Worm (Caenorhabditis elegans): ENCODE data around the gene Y39E4B.10.

Y39E4B.10 gene

ce11 chrIII:13152697-13153391, at the start of gene Y39E4B.10:
Gene Y39E4B.10 (minus strand): TSS chrIII:13152858.
- TF ChIP-seq F49E8.2 (tag; optimal IDR thresholded peaks at IDR 0.05; ENCODE audit: borderline replicate concordance), result no peak
- peak; percentile 17 for TF ChIP-seq dve-1 (tag; optimal IDR thresholded peaks at IDR 0.05; ENCODE audit: insufficient read depth)
- no peak for TF ChIP-seq daf-12 (tag; optimal IDR thresholded peaks at IDR 0.05)
- no peak for TF ChIP-seq hif-1 (tag; optimal IDR thresholded peaks at IDR 0.05)
- no peak for TF ChIP-seq ceh-32 (tag; optimal IDR thresholded peaks at IDR 0.05; ENCODE audit: poor library complexity)
- TF ChIP-seq aha-1 (tag), result no peak
- TF ChIP-seq T20F7.1 (GFP tag; optimal IDR thresholded peaks at IDR 0.05), result no peak
- no peak for TF ChIP-seq nhr-25 (tag; optimal IDR thresholded peaks at IDR 0.05; ENCODE audit: borderline replicate concordance, insufficient read depth)
- no peak for TF ChIP-seq egl-27 (tag; optimal IDR thresholded peaks at IDR 0.05)
- TF ChIP-seq Y5F2A.4 (GFP tag; optimal IDR thresholded peaks at IDR 0.05), result no peak
- TF ChIP-seq ztf-7 (tag; optimal IDR thresholded peaks at IDR 0.05), result no peak
- no peak for TF ChIP-seq nhr-11 (tag; optimal IDR thresholded peaks at IDR 0.05)
- no peak for TF ChIP-seq F44E2.7 (GFP tag; IDR thresholded peaks at IDR 0.05)
- TF ChIP-seq ctbp-1 (GFP tag; IDR thresholded peaks at IDR 0.05), result no peak
- TF ChIP-seq pqm-1 (tag; optimal IDR thresholded peaks at IDR 0.05), result no peak
- TF ChIP-seq ZK546.5 (tag; optimal IDR thresholded peaks at IDR 0.05), result no peak
- no peak for TF ChIP-seq tra-1 (GFP tag; IDR thresholded peaks at IDR 0.05)
- peak; percentile 94 for TF ChIP-seq lin-38 (GFP tag; IDR thresholded peaks at IDR 0.05)
- TF ChIP-seq hlh-30 (tag; optimal IDR thresholded peaks at IDR 0.05; ENCODE audit: insufficient read depth), result peak; percentile 29
- peak in 1 of 2 experiments; percentile 61 for TF ChIP-seq lsy-2 (tag; optimal IDR thresholded peaks at IDR 0.05)
- no peak for TF ChIP-seq ceh-44 (GFP tag; IDR thresholded peaks at IDR 0.05)
- no peak for TF ChIP-seq dmd-9 (GFP tag; IDR thresholded peaks at IDR 0.05)
- TF ChIP-seq pha-4 (GFP tag; IDR thresholded peaks at IDR 0.05), result no peak
- TF ChIP-seq pha-4 (tag; optimal IDR thresholded peaks at IDR 0.05), result no peak
- no peak for TF ChIP-seq arid-1 (GFP tag; conservative IDR thresholded peaks at IDR 0.05)
- TF ChIP-seq dpl-1 (GFP tag; optimal IDR thresholded peaks at IDR 0.05), result peak; percentile 55
- peak; percentile 56 for TF ChIP-seq mes-2 (tag; optimal IDR thresholded peaks at IDR 0.05; ENCODE audit: poor library complexity, severe bottlenecking)
- no peak for TF ChIP-seq nhr-102 (tag; optimal IDR thresholded peaks at IDR 0.05)
- no peak for TF ChIP-seq nhr-6 (tag; optimal IDR thresholded peaks at IDR 0.05)
- no peak for TF ChIP-seq F37D6.2 (tag; optimal IDR thresholded peaks at IDR 0.05)
- no peak for TF ChIP-seq ZK337.2 (GFP tag; IDR thresholded peaks at IDR 0.05)
- no peak for TF ChIP-seq Y105C5A.15 (GFP tag; IDR thresholded peaks at IDR 0.05)
- no peak for TF ChIP-seq sdz-12 (GFP tag; optimal IDR thresholded peaks at IDR 0.05)
- no peak for TF ChIP-seq zag-1 (tag; optimal IDR thresholded peaks at IDR 0.05)
- peak; percentile 16 for TF ChIP-seq nhr-28 (tag; optimal IDR thresholded peaks at IDR 0.05)
- no peak for TF ChIP-seq snpc-1.2 (GFP tag; IDR thresholded peaks at IDR 0.05)
- TF ChIP-seq nhr-237 (tag; optimal IDR thresholded peaks at IDR 0.05), result no peak
- no peak for TF ChIP-seq ztf-11 (tag; optimal IDR thresholded peaks at IDR 0.05)
- TF ChIP-seq zfp-3 (GFP tag; conservative IDR thresholded peaks at IDR 0.05), result no peak
- no peak for TF ChIP-seq daf-16 (GFP tag; optimal IDR thresholded peaks at IDR 0.05)
- TF ChIP-seq daf-16 (tag; optimal IDR thresholded peaks at IDR 0.05), result no peak
- no peak for TF ChIP-seq skn-1 (tag; optimal IDR thresholded peaks at IDR 0.05)
- TF ChIP-seq unc-62 (GFP tag; optimal IDR thresholded peaks at IDR 0.05 in 1 of 2), result peak in 1 of 2 experiments; percentile 72
- no peak for TF ChIP-seq unc-62 (tag; optimal IDR thresholded peaks at IDR 0.05)
- no peak for TF ChIP-seq fkh-10 (GFP tag; optimal IDR thresholded peaks at IDR 0.05)
- no peak for TF ChIP-seq Y75B8A.6 (GFP tag; IDR thresholded peaks at IDR 0.05)
- TF ChIP-seq nhr-41 (GFP tag; IDR thresholded peaks at IDR 0.05), result no peak
- TF ChIP-seq mdl-1 (tag; optimal IDR thresholded peaks at IDR 0.05), result no peak
- no peak for TF ChIP-seq zfp-2 (tag; optimal IDR thresholded peaks at IDR 0.05)
- no peak for TF ChIP-seq F26F4.8 (GFP tag; conservative IDR thresholded peaks at IDR 0.05)
- TF ChIP-seq ceh-20 (GFP tag; IDR thresholded peaks at IDR 0.05), result no peak
